Worm (Caenorhabditis elegans) whole organism, L2 larva: ENCODE measurements around the gene F42A9.8.
A peak's percentile ranks its signal among the peaks of the same experiment; 100 is the strongest.

ENCODE experiments used
- C34F6.9 ChIP-seq: fragments of 150-350 bp; optimal IDR thresholded peaks from 2 replicates; lab custom pipeline; 2014; ENCODE audit warnings: missing biosample characterization, missing genetic modification characterization
- R02D3.7 ChIP-seq: fragments of 150-350 bp; optimal IDR thresholded peaks from 2 replicates; lab custom pipeline; 2014; ENCODE audit warnings: missing biosample characterization, missing genetic modification characterization
- Y55F3AM.14 ChIP-seq: fragments of 200-800 bp; sonication (Bioruptor generic); optimal IDR thresholded peaks from 2 replicates; lab custom pipeline; 2018; ENCODE audit warnings: mild to moderate bottlenecking, missing genetic modification characterization, missing compliant biosample characterization
- ZK546.5 ChIP-seq: sonication (generic microtip); optimal IDR thresholded peaks from 2 replicates; lab custom pipeline; 2017; ENCODE audit warnings: missing biosample characterization, missing genetic modification characterization
- alr-1 ChIP-seq: fragments of 150-350 bp; optimal IDR thresholded peaks from 2 replicates; lab custom pipeline; 2014; ENCODE audit warnings: missing biosample characterization, missing genetic modification characterization
- ama-1 ChIP-seq: fragments of 150-350 bp; optimal IDR thresholded peaks from 2 replicates; lab custom pipeline; 2018; ENCODE audit warnings: inconsistent platforms
- blmp-1 ChIP-seq: sonication (generic microtip); optimal IDR thresholded peaks from 2 replicates; lab custom pipeline; 2017; ENCODE audit warnings: missing genetic modification characterization, mild to moderate bottlenecking, missing compliant biosample characterization, antibody characterized with exemption, moderate library complexity; ENCODE audit not compliant: insufficient read depth
- ceh-16 ChIP-seq: fragments of 150-350 bp; optimal IDR thresholded peaks from 2 replicates; lab custom pipeline; 2014; ENCODE audit warnings: missing biosample characterization, missing genetic modification characterization
- crh-2 ChIP-seq: sonication (generic microtip); optimal IDR thresholded peaks from 2 replicates; lab custom pipeline; 2017; ENCODE audit warnings: missing biosample characterization, missing genetic modification characterization
- dmd-4 ChIP-seq: sonication (generic microtip); optimal IDR thresholded peaks from 2 replicates; lab custom pipeline; 2017; ENCODE audit warnings: missing biosample characterization, missing genetic modification characterization
- egl-27 ChIP-seq: sonication (generic microtip); optimal IDR thresholded peaks from 3 replicates; lab custom pipeline; 2017; ENCODE audit warnings: missing biosample characterization, missing genetic modification reagents, missing genetic modification characterization
- elt-1 ChIP-seq: fragments of 150-350 bp; optimal IDR thresholded peaks from 2 replicates; lab custom pipeline; 2014; ENCODE audit warnings: missing biosample characterization, missing genetic modification characterization
- elt-3 ChIP-seq: sonication (generic microtip); optimal IDR thresholded peaks from 2 replicates; lab custom pipeline; 2017; ENCODE audit warnings: missing biosample characterization, missing genetic modification characterization
- fos-1 ChIP-seq: fragments of 150-350 bp; optimal IDR thresholded peaks from 2 replicates; lab custom pipeline; 2014; ENCODE audit warnings: missing biosample characterization, missing genetic modification characterization
- gmeb-1 ChIP-seq: fragments of 150-350 bp; optimal IDR thresholded peaks from 2 replicates; lab custom pipeline; 2014; ENCODE audit warnings: missing biosample characterization, missing genetic modification characterization
- lin-11 ChIP-seq: fragments of 150-350 bp; sonication (generic microtip); optimal IDR thresholded peaks from 2 replicates; lab custom pipeline; 2014; ENCODE audit warnings: missing biosample characterization, missing genetic modification characterization, inconsistent platforms, mixed read lengths
- lin-39 ChIP-seq: fragments of 150-350 bp; optimal IDR thresholded peaks from 2 replicates; lab custom pipeline; 2014; ENCODE audit warnings: missing biosample characterization, missing genetic modification reagents, missing genetic modification characterization
- lsy-2 ChIP-seq, 2 experiments: fragments of 150-350 bp in 1 of 2; sonication (generic microtip) in 1 of 2; optimal IDR thresholded peaks; 2 replicates each; lab custom pipeline; 2014 to 2017; ENCODE audit warnings: missing biosample characterization in 2 of 2, missing genetic modification characterization in 2 of 2
- mab-5 ChIP-seq: fragments of 150-350 bp; optimal IDR thresholded peaks from 2 replicates; lab custom pipeline; 2014; ENCODE audit warnings: missing biosample characterization, missing genetic modification characterization
- mbf-1 ChIP-seq: sonication (generic microtip); optimal IDR thresholded peaks from 2 replicates; lab custom pipeline; 2017; ENCODE audit warnings: missing biosample characterization, missing genetic modification characterization
- nhr-11 ChIP-seq: fragments of 150-350 bp; optimal IDR thresholded peaks from 2 replicates; lab custom pipeline; 2014; ENCODE audit warnings: missing biosample characterization, missing genetic modification characterization
- nhr-12 ChIP-seq: fragments of 150-350 bp; optimal IDR thresholded peaks from 2 replicates; lab custom pipeline; 2014; ENCODE audit warnings: missing biosample characterization, missing genetic modification characterization
- nhr-129 ChIP-seq: fragments of 150-350 bp; optimal IDR thresholded peaks from 2 replicates; lab custom pipeline; 2014; ENCODE audit warnings: missing biosample characterization, missing genetic modification characterization
- nhr-21 ChIP-seq: fragments of 150-350 bp; optimal IDR thresholded peaks from 2 replicates; lab custom pipeline; 2014; ENCODE audit warnings: missing biosample characterization, missing genetic modification characterization
- nhr-23 ChIP-seq: fragments of 150-350 bp; optimal IDR thresholded peaks from 2 replicates; lab custom pipeline; 2014; ENCODE audit warnings: missing biosample characterization, missing genetic modification reagents, missing genetic modification characterization
- nhr-237 ChIP-seq: fragments of 150-350 bp; optimal IDR thresholded peaks from 2 replicates; lab custom pipeline; 2014; ENCODE audit warnings: missing biosample characterization, missing genetic modification characterization
- nhr-25 ChIP-seq: fragments of 150-350 bp; sonication (generic microtip); optimal IDR thresholded peaks from 3 replicates; lab custom pipeline; 2014; ENCODE audit warnings: missing biosample characterization, missing genetic modification characterization
- nhr-77 ChIP-seq: fragments of 150-350 bp; optimal IDR thresholded peaks from 2 replicates; lab custom pipeline; 2014; ENCODE audit warnings: missing biosample characterization, missing genetic modification characterization
- sem-4 ChIP-seq: fragments of 150-350 bp; optimal IDR thresholded peaks from 2 replicates; lab custom pipeline; 2014; ENCODE audit warnings: missing biosample characterization, missing genetic modification reagents, missing genetic modification characterization
- skn-1 ChIP-seq: sonication (generic microtip); optimal IDR thresholded peaks from 2 replicates; lab custom pipeline; 2017; ENCODE audit warnings: missing biosample characterization, missing genetic modification characterization
- sma-3 ChIP-seq: sonication (generic microtip); optimal IDR thresholded peaks from 2 replicates; lab custom pipeline; 2016; ENCODE audit warnings: missing genetic modification reagents, missing genetic modification characterization, missing compliant biosample characterization
- sma-9 ChIP-seq, 2 experiments: fragments of 150-350 bp in 1 of 2; sonication (generic microtip) in 1 of 2; optimal IDR thresholded peaks; 2 replicates each; lab custom pipeline; 2014 to 2016; ENCODE audit warnings: missing genetic modification characterization in 2 of 2, mild to moderate bottlenecking in 1 of 2, missing biosample characterization in 1 of 2, missing compliant biosample characterization in 1 of 2, missing genetic modification reagents in 1 of 2, moderate library complexity in 1 of 2
- snpc-4 ChIP-seq: fragments of 150-350 bp; optimal IDR thresholded peaks from 2 replicates; lab custom pipeline; 2014; ENCODE audit warnings: missing biosample characterization, missing genetic modification characterization
- unc-55 ChIP-seq: fragments of 150-350 bp; sonication (generic microtip); optimal IDR thresholded peaks from 3 replicates; lab custom pipeline; 2014; ENCODE audit warnings: missing biosample characterization, missing genetic modification reagents, missing genetic modification characterization
- unc-62 ChIP-seq: fragments of 150-350 bp; optimal IDR thresholded peaks from 2 replicates; lab custom pipeline; 2014; ENCODE audit warnings: missing biosample characterization, missing genetic modification reagents, missing genetic modification characterization
- zag-1 ChIP-seq: fragments of 150-350 bp; optimal IDR thresholded peaks from 2 replicates; lab custom pipeline; 2014; ENCODE audit warnings: missing biosample characterization, missing genetic modification characterization
- ztf-1 ChIP-seq: fragments of 200-800 bp; sonication (Bioruptor generic); conservative IDR thresholded peaks from 2 replicates; pipeline ENCODE4 v1.3.6; 2022; ENCODE audit warnings: missing genetic modification characterization, missing compliant biosample characterization
- ztf-4 ChIP-seq: fragments of 150-350 bp; optimal IDR thresholded peaks from 2 replicates; lab custom pipeline; 2014; ENCODE audit warnings: missing biosample characterization, missing genetic modification characterization

Gene F42A9.8

DNA sequence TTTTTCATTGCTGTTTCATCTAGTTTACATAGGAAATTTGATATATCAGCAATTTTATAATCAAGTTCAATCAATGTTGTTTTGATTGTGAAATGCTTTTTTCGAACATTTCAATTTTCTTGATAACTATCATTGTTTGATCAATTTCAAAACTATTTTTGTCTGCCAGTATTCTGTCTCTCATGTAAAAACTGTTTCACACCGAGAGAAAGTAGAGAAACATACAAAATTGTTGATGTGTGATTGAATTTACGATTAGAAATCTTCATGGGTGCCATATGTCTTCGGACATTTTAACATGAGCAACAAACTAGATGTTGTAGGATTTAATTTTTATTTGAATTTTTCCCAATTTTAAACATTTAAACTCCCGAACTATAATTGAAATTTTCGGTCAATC is 32.1 kb upstream of the F42A9.8 start, which contains the start of gene C49C8.2:
Gene C49C8.2 (plus strand): TSS at position 393 of the 400 bp plus-strand sequence.
- TF ChIP-seq sem-4 (tag; lab: Kevin White, UChicago) (no peak), C34F6.9 (tag; lab: Kevin White, UChicago) (peak; percentile 20), nhr-237 (tag; lab: Kevin White, UChicago) (no peak), ztf-4 (tag; lab: Kevin White, UChicago) (no peak), crh-2 (peak; percentile 20), zag-1 (tag; lab: Kevin White, UChicago) (no peak), gmeb-1 (peak; percentile 17), skn-1 (tag; lab: Kevin White, UChicago) (peak; percentile 57), sma-9 (GFP tag; optimal IDR thresholded peaks at IDR 0.05; lab: Kevin White, UChicago) (no peak), sma-9 (tag; optimal IDR thresholded peaks at IDR 0.05; lab: Kevin White, UChicago) (no peak), nhr-12 (tag; lab: Kevin White, UChicago) (no peak), fos-1 (tag; lab: Kevin White, UChicago) (peak; percentile 55)

DNA sequence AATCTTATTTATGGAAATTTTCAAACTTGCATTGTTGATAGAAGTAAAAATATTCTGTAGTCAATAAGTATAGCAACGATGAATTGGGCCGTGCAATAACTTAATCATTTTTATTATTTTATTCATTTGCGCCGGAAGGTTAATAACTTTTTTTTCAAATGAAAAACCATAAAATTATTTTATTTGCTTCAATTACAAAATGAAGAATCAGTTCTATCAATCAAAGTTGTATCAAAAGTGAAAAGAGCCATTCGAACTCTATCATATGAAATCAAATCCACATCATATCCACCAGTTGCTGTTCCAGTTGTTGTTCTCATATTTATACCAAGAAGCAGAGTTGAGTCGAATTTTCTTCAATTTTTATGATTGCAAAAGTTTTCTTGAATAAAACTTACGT is 29.9 kb upstream of the F42A9.8 start, which contains the start of gene cyp-33E1:
Gene cyp-33E1 (minus strand): TSS at position 101 of the 400 bp plus-strand sequence.
- TF ChIP-seq C34F6.9 (tag; lab: Kevin White, UChicago), result no peak
- no peak for TF ChIP-seq ceh-16
- no peak for TF ChIP-seq alr-1 (tag; lab: Kevin White, UChicago)
- TF ChIP-seq elt-3, result no peak
- TF ChIP-seq sma-3, result no peak
- no peak for TF ChIP-seq nhr-25 (tag; lab: Kevin White, UChicago)
- no peak for TF ChIP-seq skn-1 (tag; lab: Kevin White, UChicago)
- TF ChIP-seq sma-9 (GFP tag; optimal IDR thresholded peaks at IDR 0.05; lab: Kevin White, UChicago), result no peak
- no peak for TF ChIP-seq sma-9 (tag; optimal IDR thresholded peaks at IDR 0.05; lab: Kevin White, UChicago)

DNA sequence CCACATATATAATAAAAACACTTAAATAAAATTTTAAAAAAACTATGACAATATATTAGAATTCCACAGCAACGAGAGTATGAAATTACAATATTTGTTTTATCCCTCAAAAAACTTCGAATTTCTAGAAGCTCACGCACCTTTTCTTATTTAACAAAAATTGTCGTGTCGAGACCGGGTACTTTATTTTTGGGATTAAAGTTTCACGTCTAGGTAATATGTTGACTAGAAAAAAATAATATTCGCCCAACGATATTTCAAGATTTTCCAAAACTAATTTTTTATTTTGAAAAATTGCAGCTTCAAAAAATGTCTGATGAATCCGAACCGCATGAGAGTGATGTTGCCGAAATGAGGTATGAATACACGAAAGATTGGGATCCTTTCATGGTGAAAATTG is 25.8 kb upstream of the F42A9.8 start, which contains the start of gene C49C8.3:
Gene C49C8.3 (plus strand): TSS at position 301 of the 400 bp plus-strand sequence.
- TF ChIP-seq elt-1 (tag; lab: Kevin White, UChicago), result no peak
- no peak for TF ChIP-seq sem-4 (tag; lab: Kevin White, UChicago)
- TF ChIP-seq alr-1 (tag; lab: Kevin White, UChicago), result no peak
- TF ChIP-seq nhr-77 (tag; lab: Kevin White, UChicago), result no peak
- TF ChIP-seq R02D3.7 (tag; lab: Kevin White, UChicago), result no peak
- no peak for TF ChIP-seq Y55F3AM.14 (GFP tag; lab: Kevin White, UChicago)
- TF ChIP-seq lin-11 (tag; lab: Kevin White, UChicago), result no peak
- TF ChIP-seq egl-27 (tag; lab: Kevin White, UChicago), result no peak
- no peak for TF ChIP-seq ama-1
- TF ChIP-seq sma-3, result no peak
- TF ChIP-seq zag-1 (tag; lab: Kevin White, UChicago), result no peak

DNA sequence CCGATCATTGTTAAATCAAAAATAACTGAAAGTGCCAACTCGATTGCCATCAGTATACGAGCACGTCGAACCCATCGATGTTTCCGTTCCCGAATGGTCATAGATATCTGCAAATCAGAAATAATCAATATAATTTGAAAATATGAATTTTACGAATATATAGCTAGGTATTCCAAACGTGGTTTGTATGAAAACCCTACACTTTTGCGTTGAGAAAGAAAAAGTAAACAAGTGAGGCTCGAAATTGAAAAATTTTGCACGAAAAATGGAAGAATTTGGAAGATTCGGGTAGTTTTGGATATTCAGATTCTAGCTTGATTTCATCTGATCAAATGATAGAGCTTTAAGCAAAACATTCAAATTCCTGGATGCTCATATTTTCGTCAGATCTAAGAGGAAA is 20.2 kb upstream of the F42A9.8 start, which contains the start of gene F42A9.9:
Gene F42A9.9 (minus strand): TSS at position 101 of the 400 bp plus-strand sequence.
- no peak for TF ChIP-seq nhr-129
- no peak for TF ChIP-seq nhr-23 (tag; lab: Kevin White, UChicago)
- TF ChIP-seq snpc-4 (tag; lab: Kevin White, UChicago), result no peak
- TF ChIP-seq ceh-16, result no peak
- no peak for TF ChIP-seq nhr-11 (tag; lab: Kevin White, UChicago)
- no peak for TF ChIP-seq gmeb-1
- TF ChIP-seq ama-1, result no peak
- TF ChIP-seq skn-1 (tag; lab: Kevin White, UChicago), result no peak
- TF ChIP-seq egl-27 (tag; lab: Kevin White, UChicago), result no peak
- no peak for TF ChIP-seq ztf-1
- TF ChIP-seq ZK546.5 (tag; lab: Kevin White, UChicago), result no peak
- no peak for TF ChIP-seq mbf-1 (tag; lab: Kevin White, UChicago)
- no peak for TF ChIP-seq zag-1 (tag; lab: Kevin White, UChicago)
- TF ChIP-seq blmp-1, result no peak
- TF ChIP-seq unc-55 (GFP tag; lab: Kevin White, UChicago), result no peak
- TF ChIP-seq mab-5, result no peak
- no peak for TF ChIP-seq elt-3
- TF ChIP-seq, all 48 proteins: peak for 0

DNA sequence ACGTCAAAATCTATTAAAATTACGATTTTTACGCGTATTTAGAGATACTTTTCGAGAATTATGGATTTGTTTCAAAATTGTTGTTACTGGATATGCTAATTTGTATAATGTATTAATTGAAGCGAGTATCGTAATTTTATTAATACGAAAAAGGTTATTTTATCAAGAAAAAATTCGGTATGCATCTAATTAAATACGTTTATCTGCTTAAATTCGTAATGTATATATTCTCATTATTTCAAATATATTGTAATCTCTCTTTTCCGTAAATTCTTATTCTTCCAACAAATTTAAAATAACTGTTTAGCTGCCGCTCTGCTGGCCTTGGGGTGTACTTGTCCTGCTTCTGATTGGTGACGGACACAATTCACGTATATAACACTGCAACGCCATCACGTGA is 12.4 kb upstream of the F42A9.8 start, which contains the start of gene dgk-4:
Gene dgk-4 (plus strand): TSS at position 301 of the 400 bp plus-strand sequence.
- TF ChIP-seq nhr-25 (tag; lab: Kevin White, UChicago) (no peak), nhr-21 (tag; lab: Kevin White, UChicago) (no peak), unc-62 (GFP tag; lab: Kevin White, UChicago) (no peak), crh-2 (no peak), mab-5 (no peak), ztf-1 (no peak), elt-3 (no peak), lin-39 (no peak), lsy-2 (tag; optimal IDR thresholded peaks at IDR 0.05; lab: Kevin White, UChicago) (no peak), dmd-4 (no peak), alr-1 (tag; lab: Kevin White, UChicago) (no peak)
